Worm (Caenorhabditis elegans) whole organism, L2 larva: ENCODE results near the gene rpn-6.1.
A peak's percentile ranks its signal among the peaks of the same experiment; 100 is the strongest.

ENCODE experiments used
- C34F6.9 ChIP-seq: fragments of 150-350 bp; optimal IDR thresholded peaks from 2 replicates; lab custom pipeline; 2014; ENCODE audit warnings: missing biosample characterization, missing genetic modification characterization
- F13H6.1 ChIP-seq: sonication (generic microtip); optimal IDR thresholded peaks from 2 replicates; lab custom pipeline; 2016; ENCODE audit warnings: missing genetic modification characterization, missing compliant biosample characterization
- R02D3.7 ChIP-seq: fragments of 150-350 bp; optimal IDR thresholded peaks from 2 replicates; lab custom pipeline; 2014; ENCODE audit warnings: missing biosample characterization, missing genetic modification characterization
- Y55F3AM.14 ChIP-seq: fragments of 200-800 bp; sonication (Bioruptor generic); optimal IDR thresholded peaks from 2 replicates; lab custom pipeline; 2018; ENCODE audit warnings: mild to moderate bottlenecking, missing genetic modification characterization, missing compliant biosample characterization
- alr-1 ChIP-seq: fragments of 150-350 bp; optimal IDR thresholded peaks from 2 replicates; lab custom pipeline; 2014; ENCODE audit warnings: missing biosample characterization, missing genetic modification characterization
- aly-2 ChIP-seq: fragments of 150-350 bp; optimal IDR thresholded peaks from 2 replicates; lab custom pipeline; 2014; ENCODE audit warnings: missing biosample characterization, missing genetic modification characterization
- ama-1 ChIP-seq: fragments of 150-350 bp; optimal IDR thresholded peaks from 2 replicates; lab custom pipeline; 2018; ENCODE audit warnings: inconsistent platforms
- blmp-1 ChIP-seq: sonication (generic microtip); optimal IDR thresholded peaks from 2 replicates; lab custom pipeline; 2017; ENCODE audit warnings: missing genetic modification characterization, mild to moderate bottlenecking, missing compliant biosample characterization, antibody characterized with exemption, moderate library complexity; ENCODE audit not compliant: insufficient read depth
- ceh-16 ChIP-seq: fragments of 150-350 bp; optimal IDR thresholded peaks from 2 replicates; lab custom pipeline; 2014; ENCODE audit warnings: missing biosample characterization, missing genetic modification characterization
- crh-2 ChIP-seq: sonication (generic microtip); optimal IDR thresholded peaks from 2 replicates; lab custom pipeline; 2017; ENCODE audit warnings: missing biosample characterization, missing genetic modification characterization
- dmd-4 ChIP-seq: sonication (generic microtip); optimal IDR thresholded peaks from 2 replicates; lab custom pipeline; 2017; ENCODE audit warnings: missing biosample characterization, missing genetic modification characterization
- elt-1 ChIP-seq: fragments of 150-350 bp; optimal IDR thresholded peaks from 2 replicates; lab custom pipeline; 2014; ENCODE audit warnings: missing biosample characterization, missing genetic modification characterization
- elt-3 ChIP-seq: sonication (generic microtip); optimal IDR thresholded peaks from 2 replicates; lab custom pipeline; 2017; ENCODE audit warnings: missing biosample characterization, missing genetic modification characterization
- fos-1 ChIP-seq: fragments of 150-350 bp; optimal IDR thresholded peaks from 2 replicates; lab custom pipeline; 2014; ENCODE audit warnings: missing biosample characterization, missing genetic modification characterization
- gmeb-1 ChIP-seq: fragments of 150-350 bp; optimal IDR thresholded peaks from 2 replicates; lab custom pipeline; 2014; ENCODE audit warnings: missing biosample characterization, missing genetic modification characterization
- lin-11 ChIP-seq: fragments of 150-350 bp; sonication (generic microtip); optimal IDR thresholded peaks from 2 replicates; lab custom pipeline; 2014; ENCODE audit warnings: missing biosample characterization, missing genetic modification characterization, inconsistent platforms, mixed read lengths
- lin-13 ChIP-seq: fragments of 150-350 bp; optimal IDR thresholded peaks from 2 replicates; lab custom pipeline; 2014; ENCODE audit warnings: missing biosample characterization, missing genetic modification reagents, missing genetic modification characterization
- lsy-2 ChIP-seq, 2 experiments: fragments of 150-350 bp in 1 of 2; sonication (generic microtip) in 1 of 2; optimal IDR thresholded peaks; 2 replicates each; lab custom pipeline; 2014 to 2017; ENCODE audit warnings: missing biosample characterization in 2 of 2, missing genetic modification characterization in 2 of 2
- mbf-1 ChIP-seq: sonication (generic microtip); optimal IDR thresholded peaks from 2 replicates; lab custom pipeline; 2017; ENCODE audit warnings: missing biosample characterization, missing genetic modification characterization
- mdl-1 ChIP-seq, 2 experiments: fragments of 150-350 bp in 1 of 2; sonication (generic microtip) in 1 of 2; optimal IDR thresholded peaks; 2 replicates each; lab custom pipeline; 2017; ENCODE audit warnings: missing biosample characterization in 2 of 2, missing genetic modification characterization in 2 of 2
- nhr-10 ChIP-seq: sonication (generic microtip); optimal IDR thresholded peaks from 2 replicates; lab custom pipeline; 2017; ENCODE audit warnings: missing biosample characterization, missing genetic modification characterization
- nhr-11 ChIP-seq: fragments of 150-350 bp; optimal IDR thresholded peaks from 2 replicates; lab custom pipeline; 2014; ENCODE audit warnings: missing biosample characterization, missing genetic modification characterization
- nhr-12 ChIP-seq: fragments of 150-350 bp; optimal IDR thresholded peaks from 2 replicates; lab custom pipeline; 2014; ENCODE audit warnings: missing biosample characterization, missing genetic modification characterization
- nhr-129 ChIP-seq: fragments of 150-350 bp; optimal IDR thresholded peaks from 2 replicates; lab custom pipeline; 2014; ENCODE audit warnings: missing biosample characterization, missing genetic modification characterization
- nhr-21 ChIP-seq: fragments of 150-350 bp; optimal IDR thresholded peaks from 2 replicates; lab custom pipeline; 2014; ENCODE audit warnings: missing biosample characterization, missing genetic modification characterization
- nhr-23 ChIP-seq: fragments of 150-350 bp; optimal IDR thresholded peaks from 2 replicates; lab custom pipeline; 2014; ENCODE audit warnings: missing biosample characterization, missing genetic modification reagents, missing genetic modification characterization
- nhr-237 ChIP-seq: fragments of 150-350 bp; optimal IDR thresholded peaks from 2 replicates; lab custom pipeline; 2014; ENCODE audit warnings: missing biosample characterization, missing genetic modification characterization
- nhr-6 ChIP-seq: fragments of 150-350 bp; optimal IDR thresholded peaks from 2 replicates; lab custom pipeline; 2014; ENCODE audit warnings: missing biosample characterization, missing genetic modification characterization
- nhr-77 ChIP-seq: fragments of 150-350 bp; optimal IDR thresholded peaks from 2 replicates; lab custom pipeline; 2014; ENCODE audit warnings: missing biosample characterization, missing genetic modification characterization
- peb-1 ChIP-seq: fragments of 150-350 bp; optimal IDR thresholded peaks from 2 replicates; lab custom pipeline; 2014; ENCODE audit warnings: missing biosample characterization, missing genetic modification characterization
- sem-4 ChIP-seq: fragments of 150-350 bp; optimal IDR thresholded peaks from 2 replicates; lab custom pipeline; 2014; ENCODE audit warnings: missing biosample characterization, missing genetic modification reagents, missing genetic modification characterization
- skn-1 ChIP-seq: sonication (generic microtip); optimal IDR thresholded peaks from 2 replicates; lab custom pipeline; 2017; ENCODE audit warnings: missing biosample characterization, missing genetic modification characterization
- sma-3 ChIP-seq: sonication (generic microtip); optimal IDR thresholded peaks from 2 replicates; lab custom pipeline; 2016; ENCODE audit warnings: missing genetic modification reagents, missing genetic modification characterization, missing compliant biosample characterization
- sma-9 ChIP-seq, 2 experiments: fragments of 150-350 bp in 1 of 2; sonication (generic microtip) in 1 of 2; optimal IDR thresholded peaks; 2 replicates each; lab custom pipeline; 2014 to 2016; ENCODE audit warnings: missing genetic modification characterization in 2 of 2, mild to moderate bottlenecking in 1 of 2, missing biosample characterization in 1 of 2, missing compliant biosample characterization in 1 of 2, missing genetic modification reagents in 1 of 2, moderate library complexity in 1 of 2
- unc-39 ChIP-seq: fragments of 150-350 bp; optimal IDR thresholded peaks from 2 replicates; lab custom pipeline; 2014; ENCODE audit warnings: missing biosample characterization, missing genetic modification characterization
- unc-55 ChIP-seq: fragments of 150-350 bp; sonication (generic microtip); optimal IDR thresholded peaks from 3 replicates; lab custom pipeline; 2014; ENCODE audit warnings: missing biosample characterization, missing genetic modification reagents, missing genetic modification characterization
- unc-62 ChIP-seq: fragments of 150-350 bp; optimal IDR thresholded peaks from 2 replicates; lab custom pipeline; 2014; ENCODE audit warnings: missing biosample characterization, missing genetic modification reagents, missing genetic modification characterization
- zag-1 ChIP-seq: fragments of 150-350 bp; optimal IDR thresholded peaks from 2 replicates; lab custom pipeline; 2014; ENCODE audit warnings: missing biosample characterization, missing genetic modification characterization
- ztf-1 ChIP-seq: fragments of 200-800 bp; sonication (Bioruptor generic); conservative IDR thresholded peaks from 2 replicates; pipeline ENCODE4 v1.3.6; 2022; ENCODE audit warnings: missing genetic modification characterization, missing compliant biosample characterization
- ztf-11 ChIP-seq: sonication (generic microtip); optimal IDR thresholded peaks from 2 replicates; lab custom pipeline; 2017; ENCODE audit warnings: missing biosample characterization, missing genetic modification characterization

rpn-6.1 gene

ce11 chrIII:6939523-6939922 lies 22.3 kb downstream of the rpn-6.1 start, which contains the start of gene F57B9.3:
TSS of gene F57B9.3 (plus strand) at chrIII:6939823.
- TF ChIP-seq gmeb-1 (tag; lab: Kevin White, UChicago), result no peak
- no peak for TF ChIP-seq sem-4 (tag; lab: Kevin White, UChicago)
- no peak for TF ChIP-seq sma-3 (GFP tag; lab: Kevin White, UChicago)
- no peak for TF ChIP-seq Y55F3AM.14 (GFP tag; lab: Kevin White, UChicago)
- TF ChIP-seq skn-1 (tag; lab: Kevin White, UChicago), result no peak
- TF ChIP-seq lin-13 (GFP tag; lab: Kevin White, UChicago), result no peak
- no peak for TF ChIP-seq sma-9 (GFP tag; optimal IDR thresholded peaks at IDR 0.05; lab: Kevin White, UChicago)
- no peak for TF ChIP-seq sma-9 (tag; optimal IDR thresholded peaks at IDR 0.05; lab: Kevin White, UChicago)
- no peak for TF ChIP-seq nhr-129
- no peak for TF ChIP-seq zag-1
- TF ChIP-seq unc-39, result no peak
- TF ChIP-seq R02D3.7 (tag; lab: Kevin White, UChicago), result no peak
- no peak for TF ChIP-seq dmd-4 (tag; lab: Kevin White, UChicago)
- no peak for TF ChIP-seq crh-2

ce11 chrIII:6935269-6936017 lies 26.4 kb downstream of the rpn-6.1 start, which contains the start of the genes F57B9.8 and coq-2:
TSS of gene F57B9.8 (minus strand) at chrIII:6935319.
TSS of gene coq-2 (plus strand) at chrIII:6935967.
- no peak for TF ChIP-seq nhr-6 (tag; lab: Kevin White, UChicago)
- no peak for TF ChIP-seq ceh-16
- TF ChIP-seq elt-1, result no peak
- TF ChIP-seq aly-2 (tag; lab: Kevin White, UChicago), result no peak
- peak; percentile 2 for TF ChIP-seq C34F6.9
- TF ChIP-seq unc-39, result no peak
- TF ChIP-seq unc-62, result no peak
- TF ChIP-seq, all 48 proteins: peak for 1

- no peak for TF ChIP-seq zag-1
- no peak for TF ChIP-seq unc-62
- TF ChIP-seq nhr-237 (tag; lab: Kevin White, UChicago), result no peak
- TF ChIP-seq ama-1 (lab: Kevin White, UChicago), result no peak
- TF ChIP-seq mdl-1 (tag; optimal IDR thresholded peaks at IDR 0.05; lab: Kevin White, UChicago), result no peak
- no peak for TF ChIP-seq alr-1 (tag; lab: Kevin White, UChicago)
- TF ChIP-seq unc-39, result no peak
- no peak for TF ChIP-seq elt-1
- TF ChIP-seq dmd-4 (tag; lab: Kevin White, UChicago), result no peak
- TF ChIP-seq peb-1 (tag; lab: Kevin White, UChicago), result no peak
- no peak for TF ChIP-seq nhr-77 (tag; lab: Kevin White, UChicago)
- no peak for TF ChIP-seq elt-3 (tag; lab: Kevin White, UChicago)
- no peak for TF ChIP-seq lin-11 (tag; lab: Kevin White, UChicago)
- no peak for TF ChIP-seq nhr-12
- TF ChIP-seq ztf-1 (GFP tag; lab: Robert Waterston, UW), result no peak
- TF ChIP-seq ceh-16, result no peak
- no peak for TF ChIP-seq mbf-1 (tag; lab: Kevin White, UChicago)
- TF ChIP-seq, all 48 proteins: peak for 0
Measured at ce11 chrIII:6931896-6932295, 29.9 kb downstream of the rpn-6.1 start, which contains the start of gene byn-1. TSS of gene byn-1 (plus strand) at chrIII:6932001.

- no peak for TF ChIP-seq skn-1 (tag; lab: Kevin White, UChicago)
- no peak for TF ChIP-seq nhr-237 (tag; lab: Kevin White, UChicago)
- TF ChIP-seq lin-13 (GFP tag; lab: Kevin White, UChicago), result peak; percentile 29
- TF ChIP-seq mdl-1 (tag; optimal IDR thresholded peaks at IDR 0.05; lab: Kevin White, UChicago), result no peak
- TF ChIP-seq nhr-11 (tag; lab: Kevin White, UChicago), result no peak
- no peak for TF ChIP-seq unc-39
- peak; percentile 0 for TF ChIP-seq sem-4 (tag; lab: Kevin White, UChicago)
- no peak for TF ChIP-seq nhr-10 (tag; lab: Kevin White, UChicago)
- no peak for TF ChIP-seq ama-1 (lab: Kevin White, UChicago)
- TF ChIP-seq nhr-77 (tag; lab: Kevin White, UChicago), result no peak
- TF ChIP-seq peb-1 (tag; lab: Kevin White, UChicago), result no peak
- no peak for TF ChIP-seq aly-2 (tag; lab: Kevin White, UChicago)
- TF ChIP-seq ceh-16, result no peak
- TF ChIP-seq blmp-1 (tag; lab: Kevin White, UChicago), result no peak
- TF ChIP-seq R02D3.7 (tag; lab: Kevin White, UChicago), result no peak
- no peak for TF ChIP-seq F13H6.1 (tag; lab: Kevin White, UChicago)
- TF ChIP-seq sma-3 (GFP tag; lab: Kevin White, UChicago), result no peak
- no peak for TF ChIP-seq lin-11 (tag; lab: Kevin White, UChicago)
- TF ChIP-seq nhr-6 (tag; lab: Kevin White, UChicago), result no peak
- TF ChIP-seq fos-1 (tag; lab: Kevin White, UChicago), result peak; percentile 24
- no peak for TF ChIP-seq elt-3 (tag; lab: Kevin White, UChicago)
- TF ChIP-seq Y55F3AM.14 (GFP tag; lab: Kevin White, UChicago), result no peak
- TF ChIP-seq crh-2, result peak; percentile 13
- peak; percentile 52 for TF ChIP-seq nhr-129
- peak; percentile 0 for TF ChIP-seq nhr-21
- peak; percentile 72 for TF ChIP-seq C34F6.9
- no peak for TF ChIP-seq ztf-11 (tag; lab: Kevin White, UChicago)
- TF ChIP-seq sma-9 (GFP tag; optimal IDR thresholded peaks at IDR 0.05; lab: Kevin White, UChicago), result no peak
- no peak for TF ChIP-seq sma-9 (tag; optimal IDR thresholded peaks at IDR 0.05; lab: Kevin White, UChicago)
- TF ChIP-seq unc-55, result peak; percentile 70
- no peak for TF ChIP-seq mbf-1 (tag; lab: Kevin White, UChicago)
- peak; percentile 18 to 84 for TF ChIP-seq lsy-2 (tag; optimal IDR thresholded peaks at IDR 0.05; lab: Kevin White, UChicago)
- no peak for TF ChIP-seq gmeb-1 (tag; lab: Kevin White, UChicago)
- no peak for TF ChIP-seq nhr-23 (tag; lab: Kevin White, UChicago)
- TF ChIP-seq, all 48 proteins: peak for 9
Measured at ce11 chrIII:6929558-6930167, 32.1 kb downstream of the rpn-6.1 start, which contains the start of gene inf-1. TSS of gene inf-1 (plus strand) at chrIII:6930134.
